Worm (Caenorhabditis elegans): ENCODE measurements around the gene gtbp-1.

Gene gtbp-1

DNA sequence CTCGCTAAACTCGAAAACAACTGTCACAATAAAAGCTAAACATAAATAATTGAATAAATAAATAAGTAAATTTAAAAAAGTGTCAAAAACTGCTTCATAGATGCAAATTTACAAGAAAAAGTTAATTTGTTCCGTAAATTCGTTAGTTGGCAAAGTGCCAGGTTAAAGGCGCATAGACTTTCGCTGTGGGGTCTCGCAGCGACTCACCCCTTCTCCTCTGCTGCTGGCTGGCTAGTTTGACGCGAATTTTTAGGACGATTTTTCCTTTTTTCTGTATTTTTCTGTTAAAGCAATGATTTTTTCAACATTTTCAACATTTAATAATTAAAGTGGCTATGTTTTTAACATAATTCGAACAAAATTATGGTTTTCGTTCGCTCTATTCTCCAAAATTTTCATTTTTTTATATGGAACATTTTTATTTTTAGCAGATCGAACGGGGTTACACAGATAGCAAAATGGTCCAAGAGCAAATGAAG is 47.5 kb upstream of the gtbp-1 start, which contains the start of gene rack-1:
Gene rack-1 (plus strand): TSS at position 429 of the 479 bp plus-strand sequence.
- TF ChIP-seq elt-3 (tag; optimal IDR thresholded peaks at IDR 0.05) (no peak), fos-1 (tag; optimal IDR thresholded peaks at IDR 0.05) (no peak), nhr-12 (tag; optimal IDR thresholded peaks at IDR 0.05) (no peak), zag-1 (tag; optimal IDR thresholded peaks at IDR 0.05) (no peak), fkh-2 (tag; optimal IDR thresholded peaks at IDR 0.05) (no peak), elt-2 (tag; optimal IDR thresholded peaks at IDR 0.05) (peak; percentile 24), snpc-4 (tag; optimal IDR thresholded peaks at IDR 0.05) (peak; percentile 47), egl-5 (tag; optimal IDR thresholded peaks at IDR 0.05) (no peak), nhr-11 (tag; optimal IDR thresholded peaks at IDR 0.05) (no peak), lsy-12 (tag; optimal IDR thresholded peaks at IDR 0.05) (no peak), ceh-28 (tag; optimal IDR thresholded peaks at IDR 0.05) (no peak), tbx-2 (tag; optimal IDR thresholded peaks at IDR 0.05) (no peak), R02D3.7 (tag; optimal IDR thresholded peaks at IDR 0.05) (no peak), ama-1 (optimal IDR thresholded peaks at IDR 0.05) (no peak), nhr-43 (tag; optimal IDR thresholded peaks at IDR 0.05; ENCODE audit: poor library complexity, severe bottlenecking) (no peak), ztf-4 (tag; optimal IDR thresholded peaks at IDR 0.05) (no peak), nhr-25 (tag; optimal IDR thresholded peaks at IDR 0.05) (peak; percentile 52), aly-2 (tag; optimal IDR thresholded peaks at IDR 0.05) (no peak), lin-39 (tag; optimal IDR thresholded peaks at IDR 0.05) (peak; percentile 79), lin-15B (tag; optimal IDR thresholded peaks at IDR 0.05) (peak; percentile 64), pqm-1 (tag; optimal IDR thresholded peaks at IDR 0.05) (no peak), mdl-1 (tag; optimal IDR thresholded peaks at IDR 0.05) (no peak), ztf-11 (tag; optimal IDR thresholded peaks at IDR 0.05) (no peak), elt-1 (tag; optimal IDR thresholded peaks at IDR 0.05) (no peak), nhr-237 (tag; optimal IDR thresholded peaks at IDR 0.05) (no peak), hmg-11 (tag; optimal IDR thresholded peaks at IDR 0.05) (peak; percentile 65), fkh-10 (GFP tag; optimal IDR thresholded peaks at IDR 0.05) (no peak), jun-1 (tag; optimal IDR thresholded peaks at IDR 0.05) (no peak), egl-27 (tag; optimal IDR thresholded peaks at IDR 0.05) (no peak), ceh-82 (tag; optimal IDR thresholded peaks at IDR 0.05) (no peak), unc-62 (GFP tag; optimal IDR thresholded peaks at IDR 0.05) (no peak), nhr-76 (tag; optimal IDR thresholded peaks at IDR 0.05) (no peak), eor-1 (tag; optimal IDR thresholded peaks at IDR 0.05) (no peak), daf-12 (tag; optimal IDR thresholded peaks at IDR 0.05) (no peak), nhr-67 (tag; optimal IDR thresholded peaks at IDR 0.05) (no peak), ceh-16 (tag; optimal IDR thresholded peaks at IDR 0.05) (no peak), sea-2 (GFP tag; optimal IDR thresholded peaks at IDR 0.05) (no peak), ceh-9 (tag; optimal IDR thresholded peaks at IDR 0.05) (no peak), nhr-23 (tag; optimal IDR thresholded peaks at IDR 0.05) (peak; percentile 73), nhr-77 (tag; optimal IDR thresholded peaks at IDR 0.05) (no peak), nhr-28 (tag; optimal IDR thresholded peaks at IDR 0.05) (no peak), mml-1 (tag; optimal IDR thresholded peaks at IDR 0.05) (no peak), ZK546.5 (tag; optimal IDR thresholded peaks at IDR 0.05) (no peak), skn-1 (tag; optimal IDR thresholded peaks at IDR 0.05) (no peak), nfya-1 (tag; optimal IDR thresholded peaks at IDR 0.05; ENCODE audit: insufficient read depth) (peak; percentile 85), pha-4 (tag; optimal IDR thresholded peaks at IDR 0.05) (peak; percentile 70), unc-39 (tag; optimal IDR thresholded peaks at IDR 0.05) (no peak)

Data from whole organism, L3 larva.